Worm (Caenorhabditis elegans) whole organism, L4 larva: ENCODE measurements around the gene T01H3.5.

Experiments
- dmd-8 ChIP-seq: fragments of 200-800 bp; sonication (Bioruptor generic); IDR thresholded peaks from 2 replicates; pipeline ENCODE4 v1.3.6; 2022; ENCODE audit warnings: missing genetic modification characterization, missing compliant biosample characterization
- lin-13 ChIP-seq: fragments of 150-350 bp; optimal IDR thresholded peaks from 2 replicates; lab custom pipeline; 2014; ENCODE audit warnings: missing biosample characterization, missing genetic modification reagents, missing genetic modification characterization

DNA sequence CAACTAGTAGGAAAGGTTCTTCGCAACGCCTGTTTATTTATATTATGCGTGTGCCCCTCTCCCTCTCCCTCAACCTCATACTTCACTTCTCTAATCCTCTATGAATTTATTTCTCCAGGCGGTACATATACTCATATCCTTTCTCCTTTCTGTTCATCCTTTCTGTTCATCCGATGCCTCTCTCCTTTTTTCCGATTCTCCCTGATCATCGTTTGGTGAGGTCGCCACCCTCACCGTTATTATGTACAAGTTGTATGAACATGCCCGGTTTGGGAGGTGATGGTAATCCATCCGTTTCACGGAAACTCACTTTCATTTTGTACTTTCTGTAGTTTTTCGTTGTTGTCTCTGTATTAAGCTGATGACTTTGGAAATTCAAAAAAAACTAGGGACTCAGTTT lies 39.7 kb upstream of the T01H3.5 start:
- no peak for TF ChIP-seq dmd-8
- no peak for TF ChIP-seq lin-13
